Fruit fly (Drosophila melanogaster) whole organism, embryonic: ENCODE results near the gene CG2104.

Experiments used
- Abd-B ChIP-seq: fragments of 200-800 bp; sonication (Bioruptor generic); optimal IDR thresholded peaks from 2 replicates; lab custom pipeline; 2018; ENCODE audit warnings: missing biosample characterization, mild to moderate bottlenecking, missing genetic modification characterization, moderate library complexity
- Ada2b ChIP-seq: fragments of 200-800 bp; sonication (Bioruptor generic); IDR thresholded peaks from 2 replicates; pipeline ENCODE4 v1.3.6; 2022; ENCODE audit warnings: missing biosample characterization, missing genetic modification characterization
- Asciz ChIP-seq: fragments of 200-800 bp; sonication (Bioruptor generic); optimal IDR thresholded peaks from 2 replicates; lab custom pipeline; 2017; ENCODE audit warnings: missing biosample characterization, mild to moderate bottlenecking, missing genetic modification characterization, missing genetic modification reagents
- CG10147 ChIP-seq: fragments of 200-800 bp; sonication (Bioruptor generic); optimal IDR thresholded peaks from 2 replicates; lab custom pipeline; 2019; ENCODE audit warnings: missing biosample characterization, mild to moderate bottlenecking, missing genetic modification characterization, moderate library complexity
- CG13424 ChIP-seq: fragments of 200-800 bp; sonication (Bioruptor generic); optimal IDR thresholded peaks from 2 replicates; lab custom pipeline; 2019; ENCODE audit warnings: missing biosample characterization, mild to moderate bottlenecking, missing genetic modification characterization, moderate library complexity
- CG1602 ChIP-seq: fragments of 200-800 bp; sonication (Bioruptor generic); optimal IDR thresholded peaks from 3 replicates; lab custom pipeline; 2016; ENCODE audit warnings: missing biosample characterization, missing genetic modification characterization
- CG17912 ChIP-seq: fragments of 200-800 bp; sonication (Bioruptor generic); optimal IDR thresholded peaks from 2 replicates; lab custom pipeline; 2018; ENCODE audit warnings: missing biosample characterization, mild to moderate bottlenecking, missing genetic modification characterization
- CG1792 ChIP-seq: fragments of 200-800 bp; sonication (Bioruptor generic); optimal IDR thresholded peaks from 2 replicates; lab custom pipeline; 2016; ENCODE audit warnings: missing biosample characterization, missing genetic modification characterization
- CG18011 ChIP-seq: fragments of 200-800 bp; sonication (Bioruptor generic); optimal IDR thresholded peaks from 2 replicates; lab custom pipeline; 2017; ENCODE audit warnings: missing biosample characterization, missing genetic modification characterization, mild to moderate bottlenecking, moderate library complexity, missing genotype
- CG18619 ChIP-seq: fragments of 200-800 bp; sonication (Bioruptor generic); optimal IDR thresholded peaks from 3 replicates; lab custom pipeline; 2017; ENCODE audit warnings: missing biosample characterization, mild to moderate bottlenecking, missing genetic modification characterization
- CG2129 ChIP-seq: fragments of 200-800 bp; sonication (Bioruptor generic); IDR thresholded peaks from 2 replicates; pipeline ENCODE4 v1.3.6; 2022; ENCODE audit warnings: missing biosample characterization, missing genetic modification characterization; ENCODE audit not compliant: partially characterized antibody
- CG31224 ChIP-seq: fragments of 200-800 bp; sonication (Bioruptor generic); IDR thresholded peaks from 2 replicates; pipeline ENCODE4 v1.3.6; 2022; ENCODE audit warnings: missing biosample characterization, missing genetic modification characterization
- CG31388 ChIP-seq: fragments of 200-800 bp; sonication (Bioruptor generic); optimal IDR thresholded peaks from 2 replicates; lab custom pipeline; 2016; ENCODE audit warnings: missing biosample characterization, missing genetic modification characterization
- CG33213 ChIP-seq: fragments of 200-800 bp; sonication (Bioruptor generic); optimal IDR thresholded peaks from 3 replicates; lab custom pipeline; 2016; ENCODE audit warnings: missing biosample characterization, missing genetic modification characterization
- CG6175 ChIP-seq: fragments of 200-800 bp; sonication (Bioruptor generic); IDR thresholded peaks from 3 replicates; pipeline ENCODE4 v1.3.6; 2022; ENCODE audit warnings: missing biosample characterization, missing genetic modification characterization
- CG6854 ChIP-seq: fragments of 200-800 bp; sonication (Bioruptor generic); optimal IDR thresholded peaks from 3 replicates; lab custom pipeline; 2017; ENCODE audit warnings: missing biosample characterization, mild to moderate bottlenecking, missing genetic modification characterization
- CG7963 ChIP-seq: fragments of 200-800 bp; sonication (Bioruptor generic); IDR thresholded peaks from 3 replicates; pipeline ENCODE4 v1.3.6; 2022; ENCODE audit warnings: missing biosample characterization, missing genetic modification characterization; ENCODE audit not compliant: partially characterized antibody
- CG7987 ChIP-seq: fragments of 200-800 bp; sonication (Bioruptor generic); optimal IDR thresholded peaks from 2 replicates; lab custom pipeline; 2018; ENCODE audit warnings: missing biosample characterization, mild to moderate bottlenecking, missing genetic modification characterization, moderate library complexity
- CG8089 ChIP-seq: fragments of 200-800 bp; sonication (Bioruptor generic); optimal IDR thresholded peaks from 3 replicates; lab custom pipeline; 2016; ENCODE audit warnings: missing biosample characterization, missing genetic modification characterization
- CG8924 ChIP-seq: fragments of 200-800 bp; optimal IDR thresholded peaks from 3 replicates; lab custom pipeline; 2019; ENCODE audit warnings: missing biosample characterization, mild to moderate bottlenecking, missing genetic modification characterization, moderate library complexity
- CG9817 ChIP-seq: fragments of 200-800 bp; sonication (Bioruptor generic); optimal IDR thresholded peaks from 2 replicates; lab custom pipeline; 2018; ENCODE audit warnings: missing biosample characterization, mild to moderate bottlenecking, missing genetic modification characterization, moderate library complexity
- CTCF ChIP-seq: fragments of 200-800 bp; sonication (Bioruptor generic); optimal IDR thresholded peaks from 2 replicates; lab custom pipeline; 2017; ENCODE audit warnings: missing biosample characterization, mild to moderate bottlenecking, missing genetic modification characterization, moderate library complexity
- H15 ChIP-seq: fragments of 200-800 bp; sonication (Bioruptor generic); IDR thresholded peaks from 3 replicates; pipeline ENCODE4 v1.3.6; 2022; ENCODE audit warnings: missing biosample characterization, missing genetic modification characterization
- H2.0 ChIP-seq: fragments of 200-800 bp; sonication (Bioruptor generic); IDR thresholded peaks from 2 replicates; pipeline ENCODE4 v1.3.6; 2022; ENCODE audit warnings: missing biosample characterization, missing genetic modification characterization
- HmgD ChIP-seq: fragments of 200-800 bp; sonication (Bioruptor generic); optimal IDR thresholded peaks from 3 replicates; lab custom pipeline; 2016; ENCODE audit warnings: missing biosample characterization, missing genetic modification characterization
- Med ChIP-seq: fragments of 200-800 bp; sonication (Bioruptor generic); peaks from one replicate; lab custom pipeline; 2016; ENCODE audit warnings: missing biosample characterization, missing genetic modification characterization, mild to moderate bottlenecking, inconsistent platforms, moderate library complexity
- Stat92E ChIP-seq, 3 experiments: fragments of >200 bp in 2 of 3; fragments of 200-800 bp in 1 of 3; sonication (Bioruptor generic) in 1 of 3; optimal IDR thresholded peaks; 2 replicates each; lab custom pipeline; 2017 to 2019; ENCODE audit warnings: missing biosample characterization in 3 of 3, missing genetic modification characterization in 3 of 3, mild to moderate bottlenecking in 1 of 3, moderate library complexity in 1 of 3
- Taf1 ChIP-seq: fragments of 200-800 bp; sonication (Bioruptor generic); IDR thresholded peaks from 2 replicates; pipeline ENCODE4 v1.3.6; 2022; ENCODE audit warnings: missing biosample characterization, missing genetic modification characterization
- Xrp1 ChIP-seq: fragments of 200-800 bp; sonication (Bioruptor generic); IDR thresholded peaks from 2 replicates; pipeline ENCODE4 v1.3.6; 2022; ENCODE audit warnings: missing biosample characterization, missing genetic modification characterization
- br ChIP-seq: fragments of >200 bp; optimal IDR thresholded peaks from 2 replicates; lab custom pipeline; 2017
- cad ChIP-seq: fragments of >200 bp; optimal IDR thresholded peaks from 2 replicates; lab custom pipeline; 2017; ENCODE audit warnings: missing biosample characterization, missing genetic modification characterization
- dati ChIP-seq: fragments of 200-800 bp; sonication (Bioruptor generic); IDR thresholded peaks from 2 replicates; pipeline ENCODE4 v1.3.6; 2022; ENCODE audit warnings: missing biosample characterization, missing genetic modification characterization
- dm ChIP-seq: fragments of 200-800 bp; sonication (Bioruptor generic); optimal IDR thresholded peaks from 3 replicates; lab custom pipeline; 2016; ENCODE audit warnings: missing biosample characterization, missing genetic modification characterization
- gt ChIP-seq: fragments of 200-800 bp; sonication (Bioruptor generic); IDR thresholded peaks from 2 replicates; pipeline ENCODE4 v1.3.6; 2022; ENCODE audit warnings: missing biosample characterization, missing genetic modification characterization
- jing ChIP-seq: fragments of 200-800 bp; sonication (Bioruptor generic); optimal IDR thresholded peaks from 2 replicates; lab custom pipeline; 2018; ENCODE audit warnings: missing biosample characterization, mild to moderate bottlenecking, missing genetic modification characterization
- lov ChIP-seq, 2 experiments: fragments of 200-800 bp in 1 of 2; fragments of >200 bp in 1 of 2; sonication (Bioruptor generic) in 1 of 2; IDR thresholded peaks in 1 of 2; optimal IDR thresholded peaks in 1 of 2; 2 replicates in 1 of 2; 3 replicates in 1 of 2; pipeline versions ENCODE4 v1.3.6 to Lab custom; 2017 to 2022; ENCODE audit warnings: missing biosample characterization in 1 of 2, missing genetic modification characterization in 1 of 2
- nom ChIP-seq: fragments of 200-800 bp; sonication (Bioruptor generic); optimal IDR thresholded peaks from 2 replicates; lab custom pipeline; 2017; ENCODE audit warnings: missing biosample characterization, missing genetic modification characterization, mild to moderate bottlenecking, moderate library complexity, missing genetic modification reagents
- pum ChIP-seq: fragments of 200-800 bp; sonication (Bioruptor generic); optimal IDR thresholded peaks from 2 replicates; lab custom pipeline; 2016; ENCODE audit warnings: missing biosample characterization, missing genetic modification characterization
- row ChIP-seq: fragments of 200-800 bp; sonication (Bioruptor generic); IDR thresholded peaks from 3 replicates; pipeline ENCODE4 v1.3.6; 2022; ENCODE audit warnings: missing biosample characterization, missing genetic modification characterization
- salm ChIP-seq: fragments of 200-800 bp; sonication (Bioruptor generic); optimal IDR thresholded peaks from 2 replicates; lab custom pipeline; 2018; ENCODE audit warnings: missing biosample characterization, mild to moderate bottlenecking, missing genetic modification characterization
- sima ChIP-seq: fragments of 200-800 bp; sonication (Bioruptor generic); optimal IDR thresholded peaks from 2 replicates; lab custom pipeline; 2016; ENCODE audit warnings: missing biosample characterization, missing genetic modification characterization
- so ChIP-seq: fragments of 200-800 bp; sonication (Bioruptor generic); IDR thresholded peaks from 3 replicates; pipeline ENCODE4 v1.3.6; 2022; ENCODE audit warnings: missing biosample characterization, missing genetic modification characterization
- toy ChIP-seq: fragments of 200-800 bp; sonication (Bioruptor generic); IDR thresholded peaks from 2 replicates; pipeline ENCODE4 v1.3.6; 2022; ENCODE audit warnings: missing biosample characterization, missing genetic modification characterization
- ttk ChIP-seq: fragments of 200-800 bp; sonication (Bioruptor generic); IDR thresholded peaks from 2 replicates; pipeline ENCODE4 v2.1.2; 2022; ENCODE audit warnings: missing biosample characterization, missing genetic modification characterization
- wek ChIP-seq: fragments of 200-800 bp; sonication (Bioruptor generic); optimal IDR thresholded peaks from 3 replicates; lab custom pipeline; 2018; ENCODE audit warnings: missing biosample characterization, mild to moderate bottlenecking, missing genetic modification characterization, moderate library complexity
- zen ChIP-seq: fragments of 200-800 bp; sonication (Bioruptor generic); optimal IDR thresholded peaks from 3 replicates; lab custom pipeline; 2018; ENCODE audit warnings: missing biosample characterization, mild to moderate bottlenecking, missing genetic modification characterization, moderate library complexity

The CG2104 gene

dm6 chr3R:5742278-5743196 lies 49.5 kb upstream of the CG2104 start, which contains the start of the genes Sym and Madm (continued):
- TF ChIP-seq dm (GFP tag; lab: Kevin White, UChicago) (peak; percentile 56), CG1792 (GFP tag; lab: Kevin White, UChicago) (no peak), Abd-B (GFP tag; lab: Kevin White, UChicago) (peak; percentile 56), CG31388 (GFP tag; lab: Kevin White, UChicago) (no peak), sima (GFP tag; lab: Kevin White, UChicago) (no peak), HmgD (GFP tag; lab: Kevin White, UChicago) (no peak), CG6854 (no peak), CTCF (GFP tag; lab: Kevin White, UChicago) (no peak)

dm6 chr3R:5737263-5737662 lies 44.2 kb upstream of the CG2104 start:
- TF ChIP-seq CG6854 (no peak), CG7987 (GFP tag; lab: Kevin White, UChicago) (no peak), jing (GFP tag; lab: Kevin White, UChicago) (no peak), CG7963 (0 out of 3 replicates have a peak, but pooled peaks have one; percentile 36), CG13424 (tag; lab: Kevin White, UChicago) (no peak), ttk (no peak), lov (optimal IDR thresholded peaks at IDR 0.05; lab: Kevin White, UChicago) (no peak), lov (GFP tag; IDR thresholded peaks at IDR 0.05; lab: Robert Waterston, UW) (no peak), CG9817 (tag; lab: Kevin White, UChicago) (no peak), CG17912 (GFP tag; lab: Kevin White, UChicago) (no peak), pum (GFP tag; lab: Kevin White, UChicago) (no peak), CG18011 (GFP tag; lab: Kevin White, UChicago) (no peak), dati (GFP tag; lab: Robert Waterston, UW) (no peak), CG18619 (no peak), Med (GFP tag; lab: Kevin White, UChicago) (peak; percentile 62), CG8924 (tag; lab: Kevin White, UChicago) (no peak), so (no peak), cad (GFP tag; lab: Kevin White, UChicago) (no peak), CG1602 (GFP tag; lab: Kevin White, UChicago) (no peak), H15 (GFP tag; lab: Robert Waterston, UW) (0 out of 3 replicates have a peak, but pooled peaks have one; percentile 31), CG31224 (GFP tag; lab: Robert Waterston, UW) (no peak), CG33213 (GFP tag; lab: Kevin White, UChicago) (no peak), nom (GFP tag; lab: Kevin White, UChicago) (peak; percentile 26), Asciz (no peak)

dm6 chr3R:5736305-5736869 lies 43.3 kb upstream of the CG2104 start, which contains the start of the genes CG2100 and CG1236:
CG2100 (minus strand) TSS chr3R:5736355.
CG1236 (plus strand) TSS chr3R:5736748.
- TF ChIP-seq Ada2b (GFP tag; lab: Robert Waterston, UW) (peak; percentile 70), Taf1 (GFP tag; lab: Robert Waterston, UW) (0 out of 2 replicates have a peak, but pooled peaks have one; percentile 16), salm (tag; lab: Kevin White, UChicago) (peak; percentile 80), H2.0 (GFP tag; lab: Robert Waterston, UW) (peak; percentile 63), CG7987 (GFP tag; lab: Kevin White, UChicago) (peak; percentile 26), row (GFP tag; lab: Robert Waterston, UW) (peak; percentile 95), Xrp1 (GFP tag; lab: Robert Waterston, UW) (peak; percentile 83), CG8089 (GFP tag; lab: Kevin White, UChicago) (no peak), CG2129 (GFP tag; lab: Robert Waterston, UW) (no peak), CG17912 (GFP tag; lab: Kevin White, UChicago) (no peak), Stat92E (GFP tag; optimal IDR thresholded peaks at IDR 0.05; lab: Kevin White, UChicago) (peak in 1 of 3 experiments; percentile 54), zen (tag; lab: Kevin White, UChicago) (peak; percentile 85), CG6175 (no peak), wek (GFP tag; lab: Kevin White, UChicago) (peak; percentile 18), CG10147 (GFP tag; lab: Kevin White, UChicago) (peak; percentile 81), toy (GFP tag; lab: Robert Waterston, UW) (0 out of 2 replicates have a peak, but pooled peaks have one; percentile 39), CG8924 (tag; lab: Kevin White, UChicago) (peak; percentile 94), br (lab: Kevin White, UChicago) (no peak), gt (GFP tag; lab: Robert Waterston, UW) (no peak)
